Fruit fly (Drosophila melanogaster) whole organism, adult: Measurements from ENCODE around the gene Bcat.

ENCODE experiments used
- CG12768 ChIP-seq: fragments of 200-800 bp; sonication (Bioruptor generic); optimal IDR thresholded peaks from 2 replicates; lab custom pipeline; 2017; ENCODE audit warnings: missing biosample characterization, missing genetic modification characterization, mild to moderate bottlenecking, moderate library complexity, missing genetic modification reagents
- CG33017 ChIP-seq: fragments of 200-800 bp; sonication (Bioruptor generic); optimal IDR thresholded peaks from 2 replicates; lab custom pipeline; 2018; ENCODE audit warnings: missing biosample characterization, mild to moderate bottlenecking, missing genetic modification characterization, moderate library complexity
- CG5204 ChIP-seq: fragments of 200-800 bp; sonication (Bioruptor generic); optimal IDR thresholded peaks from 2 replicates; lab custom pipeline; 2016; ENCODE audit warnings: missing biosample characterization, missing genetic modification characterization
- bab1 ChIP-seq: fragments of 200-800 bp; sonication (Bioruptor generic); optimal IDR thresholded peaks from 3 replicates; lab custom pipeline; 2019; ENCODE audit warnings: missing biosample characterization, mild to moderate bottlenecking, missing genetic modification characterization, moderate library complexity
- cic ChIP-seq: fragments of 200-800 bp; sonication (Bioruptor generic); optimal IDR thresholded peaks from 2 replicates; lab custom pipeline; 2017; ENCODE audit warnings: missing biosample characterization, mild to moderate bottlenecking, missing genetic modification characterization, moderate library complexity
- tj ChIP-seq: fragments of 200-800 bp; sonication (Bioruptor generic); optimal IDR thresholded peaks from 3 replicates; lab custom pipeline; 2017; ENCODE audit warnings: missing biosample characterization, mild to moderate bottlenecking, missing genetic modification characterization, moderate library complexity

DNA sequence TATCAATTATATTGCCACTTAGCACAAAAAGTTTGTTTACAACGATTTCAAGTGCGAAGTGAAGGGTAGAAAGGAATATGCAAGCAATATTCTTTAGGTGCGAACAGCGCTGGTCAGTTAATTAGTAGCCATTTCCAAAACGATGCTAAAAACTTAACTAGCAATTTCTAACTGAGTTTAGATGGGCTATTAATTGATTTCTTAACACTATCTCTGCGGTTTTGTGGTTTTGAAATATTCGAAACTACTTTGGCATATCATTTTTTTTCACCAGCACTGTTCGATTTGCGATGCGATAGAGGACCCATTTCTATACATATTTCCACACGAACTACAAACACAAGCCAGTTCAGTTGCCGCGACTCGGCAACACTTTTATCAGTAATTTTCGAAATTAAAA lies 20.2 kb upstream of the Bcat start:
- TF ChIP-seq CG12768 (GFP tag; lab: Kevin White, UChicago) (peak; percentile 75), bab1 (GFP tag; lab: Kevin White, UChicago) (peak; percentile 63), cic (peak; percentile 49), tj (GFP tag; lab: Kevin White, UChicago) (peak; percentile 82), CG5204 (GFP tag; lab: Kevin White, UChicago) (no peak), CG33017 (tag; lab: Kevin White, UChicago) (peak; percentile 85)
